Worm (Caenorhabditis elegans) whole organism, early embryonic: ENCODE data around the gene nhr-18.

Experiments
- B0310.2 ChIP-seq: sonication (generic microtip); optimal IDR thresholded peaks from 2 replicates; lab custom pipeline; 2016; ENCODE audit warnings: mild to moderate bottlenecking, missing genetic modification characterization, missing compliant biosample characterization
- F13C5.2 ChIP-seq: sonication (generic microtip); optimal IDR thresholded peaks from 2 replicates; lab custom pipeline; 2017; ENCODE audit warnings: mild to moderate bottlenecking, missing genetic modification characterization, inconsistent platforms, missing compliant biosample characterization
- aly-1 ChIP-seq: sonication (generic microtip); optimal IDR thresholded peaks from 2 replicates; lab custom pipeline; 2016; ENCODE audit warnings: missing genetic modification characterization, missing compliant biosample characterization
- ama-1 ChIP-seq: fragments of 150-350 bp; optimal IDR thresholded peaks from 2 replicates; lab custom pipeline; 2014
- ceh-13 ChIP-seq: fragments of 200-800 bp; sonication (Bioruptor generic); optimal IDR thresholded peaks from 2 replicates; lab custom pipeline; 2018; ENCODE audit warnings: mild to moderate bottlenecking, missing genetic modification characterization, missing compliant biosample characterization
- ceh-36 ChIP-seq: sonication (generic microtip); optimal IDR thresholded peaks from 2 replicates; lab custom pipeline; 2016; ENCODE audit warnings: missing genetic modification characterization, inconsistent platforms, missing compliant biosample characterization
- ets-7 ChIP-seq: sonication (generic microtip); optimal IDR thresholded peaks from 2 replicates; lab custom pipeline; 2016; ENCODE audit warnings: missing genotype, missing genetic modification characterization, missing compliant biosample characterization
- flt-1 ChIP-seq: fragments of 200-800 bp; sonication (Bioruptor generic); IDR thresholded peaks from 2 replicates; pipeline ENCODE4 v1.3.6; 2022; ENCODE audit warnings: missing genetic modification characterization, missing compliant biosample characterization
- hmbx-1 ChIP-seq: sonication (generic microtip); optimal IDR thresholded peaks from 2 replicates; lab custom pipeline; 2016; ENCODE audit warnings: mild to moderate bottlenecking, missing genetic modification characterization, missing compliant biosample characterization
- hmg-4 ChIP-seq: fragments of 200-800 bp; sonication (Bioruptor generic); optimal IDR thresholded peaks from 2 replicates; lab custom pipeline; 2018; ENCODE audit warnings: mild to moderate bottlenecking, missing genetic modification characterization, missing compliant biosample characterization
- hnd-1 ChIP-seq: sonication (generic microtip); optimal IDR thresholded peaks from 2 replicates; lab custom pipeline; 2016; ENCODE audit warnings: missing genetic modification characterization, missing compliant biosample characterization
- pes-1 ChIP-seq: fragments of 200-800 bp; sonication (Bioruptor generic); IDR thresholded peaks from 2 replicates; pipeline ENCODE4 v1.3.6; 2022; ENCODE audit warnings: missing genetic modification reagents, missing genetic modification characterization, missing compliant biosample characterization
- scrt-1 ChIP-seq: fragments of 200-800 bp; sonication (Bioruptor generic); IDR thresholded peaks from 2 replicates; pipeline ENCODE4 v1.3.6; 2022; ENCODE audit warnings: missing genetic modification characterization, missing compliant biosample characterization
- sea-1 ChIP-seq: fragments of 200-800 bp; sonication (Bioruptor generic); conservative IDR thresholded peaks from 2 replicates; pipeline ENCODE4 v1.3.6; 2022; ENCODE audit warnings: missing genetic modification characterization, missing compliant biosample characterization
- tbx-11 ChIP-seq: fragments of 200-800 bp; sonication (Bioruptor generic); IDR thresholded peaks from 2 replicates; pipeline ENCODE4 v1.3.6; 2022; ENCODE audit warnings: missing genetic modification characterization, missing compliant biosample characterization
- tbx-37 ChIP-seq: fragments of 200-800 bp; sonication (Bioruptor generic); conservative IDR thresholded peaks from 2 replicates; pipeline ENCODE4 v1.3.6; 2022; ENCODE audit warnings: missing genetic modification reagents, missing genetic modification characterization, missing compliant biosample characterization
- tra-4 ChIP-seq: sonication (generic microtip); optimal IDR thresholded peaks from 2 replicates; lab custom pipeline; 2017; ENCODE audit warnings: missing genetic modification characterization, missing compliant biosample characterization

The nhr-18 gene

ce11 chrV:2221764-2222163 lies 5.2 kb upstream of the nhr-18 start, which contains the start of gene nhr-128:
nhr-128 (plus strand) TSS chrV:2222064.
- TF ChIP-seq flt-1 (GFP tag; lab: Robert Waterston, UW) (no peak), tra-4 (tag; lab: Kevin White, UChicago) (no peak), sea-1 (no peak), tbx-37 (no peak), ets-7 (tag; lab: Kevin White, UChicago) (no peak), hmg-4 (no peak)

DNA sequence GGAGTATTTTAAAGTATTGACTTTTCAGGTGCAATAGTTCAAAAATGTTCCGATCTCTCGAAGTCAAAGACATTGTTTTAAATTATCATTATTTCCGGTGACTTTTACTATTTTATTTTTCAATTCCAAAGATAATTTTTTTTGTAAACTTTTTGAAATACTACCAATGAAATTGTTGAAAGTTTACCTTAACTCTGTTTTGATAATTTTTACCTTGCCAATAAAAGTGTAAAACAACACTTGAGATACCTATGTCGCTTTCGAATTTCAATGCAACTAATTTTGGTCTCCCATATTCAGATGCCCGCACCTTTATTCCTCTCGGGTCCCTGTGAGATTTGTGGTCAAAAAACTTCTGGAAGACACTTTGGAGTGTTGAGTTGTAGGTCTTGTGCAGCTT lies 1.9 kb upstream of the nhr-18 start, which contains the start of gene nhr-103:
TSS of gene nhr-103 (plus strand) at position 301 of the 400 bp plus-strand sequence.
- no peak for TF ChIP-seq sea-1
- no peak for TF ChIP-seq ceh-36 (tag; lab: Kevin White, UChicago)
- TF ChIP-seq hmbx-1 (tag; lab: Kevin White, UChicago) = no peak
- no peak for TF ChIP-seq aly-1 (tag; lab: Kevin White, UChicago)
- TF ChIP-seq hmg-4 = no peak
- no peak for TF ChIP-seq tbx-11 (GFP tag; lab: Robert Waterston, UW)
- TF ChIP-seq F13C5.2 (tag; lab: Kevin White, UChicago) = no peak

DNA sequence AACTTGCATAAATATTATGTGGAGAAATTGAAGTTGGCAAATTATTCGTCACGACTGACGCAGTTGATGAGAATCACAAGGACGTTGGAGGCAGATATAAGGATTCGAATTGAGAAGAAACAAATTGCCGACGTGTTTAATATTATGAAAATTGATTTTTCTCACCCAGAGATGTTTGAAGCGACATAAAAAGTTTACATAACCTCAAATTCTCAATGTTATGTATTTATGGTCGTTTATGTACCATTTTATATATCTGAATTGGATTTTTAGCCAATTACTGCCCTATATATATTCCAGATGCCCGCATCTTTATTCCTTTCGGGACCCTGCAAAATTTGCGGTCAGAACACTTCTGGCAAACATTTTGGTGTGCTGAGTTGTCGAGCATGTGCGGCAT lies 1.8 kb downstream of the nhr-18 start, which contains the start of gene nhr-126:
TSS of gene nhr-126 (plus strand) at position 301 of the 400 bp plus-strand sequence.
- TF ChIP-seq B0310.2 = no peak
- TF ChIP-seq hnd-1 (tag; lab: Kevin White, UChicago) = no peak
- TF ChIP-seq pes-1 (GFP tag; lab: Robert Waterston, UW) = no peak
- TF ChIP-seq sea-1 = no peak
- no peak for TF ChIP-seq tbx-11 (GFP tag; lab: Robert Waterston, UW)
- TF ChIP-seq ceh-13 (GFP tag; lab: Kevin White, UChicago) = no peak
- no peak for TF ChIP-seq tbx-37
- TF ChIP-seq aly-1 (tag; lab: Kevin White, UChicago) = no peak
- no peak for TF ChIP-seq hmg-4
- TF ChIP-seq scrt-1 (GFP tag; lab: Robert Waterston, UW) = no peak
- TF ChIP-seq ama-1 = no peak
- no peak for TF ChIP-seq flt-1 (GFP tag; lab: Robert Waterston, UW)
- TF ChIP-seq F13C5.2 (tag; lab: Kevin White, UChicago) = no peak
- TF ChIP-seq hmbx-1 (tag; lab: Kevin White, UChicago) = no peak
- TF ChIP-seq ets-7 (tag; lab: Kevin White, UChicago) = no peak
- no peak for TF ChIP-seq tra-4 (tag; lab: Kevin White, UChicago)
- TF ChIP-seq ceh-36 (tag; lab: Kevin White, UChicago) = no peak

DNA sequence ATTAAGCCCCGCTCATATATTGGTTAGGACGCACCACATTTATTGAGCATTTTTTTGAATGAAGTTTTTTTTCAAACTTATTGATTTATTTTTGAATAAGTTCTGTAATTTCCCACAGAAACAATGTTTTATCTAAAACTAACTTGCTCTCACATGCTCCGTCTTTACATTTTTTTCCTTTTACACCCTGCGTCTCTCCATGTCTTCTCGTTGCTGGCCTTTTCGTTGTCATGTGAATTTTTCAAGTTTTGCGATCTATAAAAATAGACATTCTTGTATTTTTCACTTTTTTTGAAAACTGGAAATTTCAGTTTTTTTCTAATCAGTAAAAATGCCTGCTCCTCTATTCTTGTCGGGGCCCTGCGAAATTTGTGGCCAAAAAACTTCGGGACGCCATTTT lies 3.9 kb downstream of the nhr-18 start, which contains the start of gene nhr-134:
TSS of gene nhr-134 (plus strand) at position 312 of the 400 bp plus-strand sequence.
- no peak for TF ChIP-seq ceh-13 (GFP tag; lab: Kevin White, UChicago)
- no peak for TF ChIP-seq tbx-11 (GFP tag; lab: Robert Waterston, UW)
- no peak for TF ChIP-seq B0310.2
- no peak for TF ChIP-seq pes-1 (GFP tag; lab: Robert Waterston, UW)
- no peak for TF ChIP-seq F13C5.2 (tag; lab: Kevin White, UChicago)
- no peak for TF ChIP-seq hmbx-1 (tag; lab: Kevin White, UChicago)
- TF ChIP-seq ceh-36 (tag; lab: Kevin White, UChicago) = no peak
- no peak for TF ChIP-seq sea-1
- TF ChIP-seq flt-1 (GFP tag; lab: Robert Waterston, UW) = no peak
- TF ChIP-seq hnd-1 (tag; lab: Kevin White, UChicago) = no peak
- no peak for TF ChIP-seq scrt-1 (GFP tag; lab: Robert Waterston, UW)
- no peak for TF ChIP-seq tra-4 (tag; lab: Kevin White, UChicago)
- no peak for TF ChIP-seq hmg-4
- no peak for TF ChIP-seq aly-1 (tag; lab: Kevin White, UChicago)
- TF ChIP-seq ama-1 = no peak
- TF ChIP-seq tbx-37 = no peak
- TF ChIP-seq ets-7 (tag; lab: Kevin White, UChicago) = no peak

DNA sequence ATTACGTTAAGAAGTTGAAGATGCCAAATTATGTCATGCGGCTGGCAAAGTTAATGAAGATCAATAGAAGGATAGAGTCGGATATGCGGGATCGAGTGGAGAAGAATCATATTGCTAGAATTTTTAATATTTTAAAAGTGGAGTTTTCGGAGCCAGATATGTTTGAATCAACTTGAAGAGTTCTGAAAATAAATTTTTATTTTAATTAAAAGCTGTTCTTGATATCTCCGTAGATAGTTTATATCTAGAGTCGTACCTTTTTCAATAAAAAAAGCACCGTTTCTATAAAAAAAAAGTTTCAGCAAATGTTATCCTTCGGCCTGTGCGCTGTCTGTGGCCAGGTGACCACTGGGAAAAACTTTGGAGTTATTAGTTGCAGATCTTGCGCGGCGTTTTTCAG lies 6.2 kb downstream of the nhr-18 start, which contains the start of gene nhr-96:
TSS of gene nhr-96 (plus strand) at position 301 of the 400 bp plus-strand sequence.
- no peak for TF ChIP-seq ceh-13 (GFP tag; lab: Kevin White, UChicago)
- no peak for TF ChIP-seq tbx-11 (GFP tag; lab: Robert Waterston, UW)
- TF ChIP-seq F13C5.2 (tag; lab: Kevin White, UChicago) = no peak
- TF ChIP-seq pes-1 (GFP tag; lab: Robert Waterston, UW) = no peak
- no peak for TF ChIP-seq scrt-1 (GFP tag; lab: Robert Waterston, UW)
- no peak for TF ChIP-seq ceh-36 (tag; lab: Kevin White, UChicago)
- TF ChIP-seq hnd-1 (tag; lab: Kevin White, UChicago) = no peak
- TF ChIP-seq B0310.2 = no peak
- TF ChIP-seq hmbx-1 (tag; lab: Kevin White, UChicago) = no peak
- no peak for TF ChIP-seq tbx-37
- no peak for TF ChIP-seq flt-1 (GFP tag; lab: Robert Waterston, UW)
- no peak for TF ChIP-seq hmg-4
- TF ChIP-seq tra-4 (tag; lab: Kevin White, UChicago) = no peak
- TF ChIP-seq aly-1 (tag; lab: Kevin White, UChicago) = no peak
- no peak for TF ChIP-seq ets-7 (tag; lab: Kevin White, UChicago)
- TF ChIP-seq ama-1 = no peak
- no peak for TF ChIP-seq sea-1

DNA sequence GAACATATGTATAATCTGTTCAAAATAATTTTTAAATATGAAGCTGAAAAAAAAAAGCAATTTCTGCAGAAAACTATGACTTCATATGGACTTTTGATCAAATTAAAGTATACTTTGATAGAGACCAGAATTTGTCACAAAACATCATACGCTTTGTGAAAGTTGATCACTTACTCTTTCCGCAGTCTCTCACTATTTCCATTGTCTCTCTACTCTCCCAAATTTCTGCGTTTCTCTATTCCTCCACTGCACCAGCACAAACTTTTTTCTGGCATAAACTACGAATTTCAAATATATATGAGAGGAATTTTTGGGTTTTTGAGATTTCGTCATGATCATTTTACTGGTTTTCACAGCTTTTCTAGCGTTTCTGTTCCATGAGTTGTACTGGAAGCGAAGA lies 8.8 kb downstream of the nhr-18 start, which contains the start of gene cyp-33C4:
TSS of gene cyp-33C4 (plus strand) at position 293 of the 400 bp plus-strand sequence.
- TF ChIP-seq tbx-37 = no peak
- TF ChIP-seq ceh-36 (tag; lab: Kevin White, UChicago) = no peak
- no peak for TF ChIP-seq sea-1
- no peak for TF ChIP-seq tbx-11 (GFP tag; lab: Robert Waterston, UW)
- TF ChIP-seq ama-1 = no peak

DNA sequence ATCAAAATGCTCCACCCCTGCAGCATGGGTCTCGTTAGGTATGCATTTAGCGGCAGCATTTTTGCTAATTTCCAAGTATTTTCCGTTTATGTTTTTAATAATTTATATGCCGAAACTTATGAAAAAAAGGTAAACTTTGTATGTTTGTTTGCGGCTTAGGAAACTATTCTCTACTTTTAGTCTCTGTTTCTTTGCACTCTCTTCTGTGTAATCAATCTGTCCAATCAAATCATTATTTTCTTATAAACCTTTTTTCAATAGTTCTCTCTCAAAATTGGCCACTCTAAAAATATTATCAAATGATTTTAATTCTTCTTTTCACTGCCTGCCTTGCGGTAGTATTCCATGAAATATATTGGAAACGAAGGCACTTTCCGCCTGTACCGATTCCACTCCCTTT lies 11.0 kb downstream of the nhr-18 start:
- TF ChIP-seq hmbx-1 (tag; lab: Kevin White, UChicago) (no peak), scrt-1 (GFP tag; lab: Robert Waterston, UW) (no peak), tra-4 (tag; lab: Kevin White, UChicago) (no peak), F13C5.2 (tag; lab: Kevin White, UChicago) (no peak), ceh-13 (GFP tag; lab: Kevin White, UChicago) (no peak), flt-1 (GFP tag; lab: Robert Waterston, UW) (no peak), ceh-36 (tag; lab: Kevin White, UChicago) (no peak), tbx-37 (no peak), sea-1 (no peak), pes-1 (GFP tag; lab: Robert Waterston, UW) (no peak)
